Fruit fly (Drosophila melanogaster): ENCODE data around the gene CG9360.

The CG9360 gene

DNA sequence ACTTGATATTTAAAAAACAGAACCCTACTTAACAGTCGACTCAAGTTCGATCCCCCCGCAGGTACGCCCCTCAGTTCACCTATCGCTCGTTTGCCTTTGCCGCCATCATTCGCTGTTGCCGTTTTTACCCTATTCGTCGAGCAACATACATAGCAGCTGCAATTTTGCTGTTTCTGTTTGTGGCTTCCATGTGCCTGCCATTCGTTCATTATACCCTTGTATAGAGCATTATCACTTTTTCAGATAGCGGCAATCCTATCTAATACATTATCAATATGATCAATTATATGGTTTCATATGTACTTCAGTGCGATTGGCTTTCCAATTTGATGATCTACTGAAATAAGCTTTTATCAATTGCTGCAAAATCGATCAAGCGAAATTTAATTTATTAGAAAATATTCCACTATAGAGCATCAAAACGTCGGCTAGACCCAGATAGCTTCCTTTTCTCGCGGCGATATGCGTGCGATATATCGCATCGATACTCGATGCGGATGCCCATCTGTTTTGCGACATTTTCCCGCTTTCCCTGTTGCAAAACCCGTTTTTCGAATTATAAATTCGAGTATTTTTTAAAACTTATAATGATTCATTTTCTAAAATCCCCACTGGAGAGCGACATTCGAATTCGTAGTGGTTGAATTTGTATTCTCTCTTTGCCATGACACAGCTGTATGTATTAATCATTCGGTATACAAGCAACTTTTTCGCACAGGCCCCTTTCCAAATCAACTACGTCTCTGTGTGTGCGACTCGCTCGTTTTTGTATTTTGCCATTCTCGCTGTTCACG lies 48.3 kb downstream of the CG9360 start (continued):
- TF ChIP-seq topi (GFP tag; optimal IDR thresholded peaks at IDR 0.05) (peak; percentile 93), lz (GFP tag; optimal IDR thresholded peaks at IDR 0.05) (peak; percentile 90), Hr39 (GFP tag; optimal IDR thresholded peaks at IDR 0.05) (peak; percentile 90), net (GFP tag; optimal IDR thresholded peaks at IDR 0.05) (peak; percentile 92), Ets96B (tag; optimal IDR thresholded peaks at IDR 0.05) (peak; percentile 93), fd85E (GFP tag; optimal IDR thresholded peaks at IDR 0.05) (peak; percentile 69), acj6 (GFP tag; optimal IDR thresholded peaks at IDR 0.05) (peak; percentile 87), CG3919 (GFP tag; optimal IDR thresholded peaks at IDR 0.05) (peak; percentile 89), achi (GFP tag; optimal IDR thresholded peaks at IDR 0.05) (peak; percentile 82), fd59A (GFP tag; optimal IDR thresholded peaks at IDR 0.05) (peak; percentile 86)

DNA sequence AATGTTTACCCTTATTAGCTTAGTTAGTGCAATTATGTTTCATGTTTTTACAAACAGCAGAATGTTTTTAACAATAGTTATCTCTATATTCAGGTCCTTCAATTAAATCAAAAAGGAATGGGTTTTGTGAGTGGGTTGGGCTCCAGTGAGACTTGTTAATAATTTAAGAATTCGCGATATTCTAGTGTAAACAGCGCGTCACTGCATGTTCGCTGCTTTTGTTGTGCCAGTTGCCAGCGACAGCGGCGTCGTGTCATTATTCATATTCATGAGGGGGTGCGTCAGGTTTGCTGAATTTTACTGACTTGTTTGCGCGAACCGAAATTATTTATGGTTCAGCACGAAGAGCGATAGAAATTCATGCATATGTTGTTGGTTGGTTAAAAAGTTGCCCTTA lies 49.1 kb downstream of the CG9360 start, which contains the start of gene Amun:
TSS of gene Amun (minus strand) at position 303 of the 397 bp plus-strand sequence.
- peak; percentile 63 for TF ChIP-seq Smox (GFP tag; optimal IDR thresholded peaks at IDR 0.05)
- no peak for TF ChIP-seq Sox15 (GFP tag; optimal IDR thresholded peaks at IDR 0.05)
- TF ChIP-seq CG11294 (GFP tag; IDR thresholded peaks at IDR 0.05): no peak; the same call in 1 of the 2 replicates
- no peak for TF ChIP-seq CG6854 (GFP tag; optimal IDR thresholded peaks at IDR 0.05)
- TF ChIP-seq acj6 (GFP tag; optimal IDR thresholded peaks at IDR 0.05): peak; percentile 57
- peak; percentile 52 for TF ChIP-seq pdm3 (GFP tag; optimal IDR thresholded peaks at IDR 0.05)
- TF ChIP-seq CG10669 (GFP tag; optimal IDR thresholded peaks at IDR 0.05): peak; percentile 51
- TF ChIP-seq CG7368 (GFP tag; optimal IDR thresholded peaks at IDR 0.05): peak; percentile 50
- no peak for TF ChIP-seq CG1621 (tag; optimal IDR thresholded peaks at IDR 0.05)
- peak; percentile 22 for TF ChIP-seq Ets21C (GFP tag; optimal IDR thresholded peaks at IDR 0.05)
- TF ChIP-seq fkh (GFP tag; optimal IDR thresholded peaks at IDR 0.05): peak; percentile 62
- peak; percentile 36 for TF ChIP-seq CG6808 (GFP tag; optimal IDR thresholded peaks at IDR 0.05)
- peak; percentile 48 for TF ChIP-seq lz (GFP tag; optimal IDR thresholded peaks at IDR 0.05)
- TF ChIP-seq CG8319 (GFP tag; optimal IDR thresholded peaks at IDR 0.05): no peak
- peak; percentile 36 for TF ChIP-seq Eip75B (GFP tag; optimal IDR thresholded peaks at IDR 0.05)
- TF ChIP-seq topi (GFP tag; optimal IDR thresholded peaks at IDR 0.05): peak; percentile 39
- peak; percentile 62 for TF ChIP-seq esn (GFP tag; optimal IDR thresholded peaks at IDR 0.05)
- peak; percentile 18; the same call in 1 of the 2 replicates for TF ChIP-seq CG15336 (GFP tag; IDR thresholded peaks at IDR 0.05)
- peak; percentile 38 for TF ChIP-seq dsx (GFP tag; optimal IDR thresholded peaks at IDR 0.05; ENCODE audit: poor library complexity, severe bottlenecking)
- no peak for TF ChIP-seq CG9139 (GFP tag; optimal IDR thresholded peaks at IDR 0.05)
- TF ChIP-seq spab (GFP tag; optimal IDR thresholded peaks at IDR 0.05): peak; percentile 6
- peak; percentile 33 for TF ChIP-seq CG6276 (GFP tag; optimal IDR thresholded peaks at IDR 0.05)
- TF ChIP-seq cyc (GFP tag; optimal IDR thresholded peaks at IDR 0.05): peak; percentile 25
- peak; percentile 53 for TF ChIP-seq OdsH (GFP tag; optimal IDR thresholded peaks at IDR 0.05)
- TF ChIP-seq Hr39 (GFP tag; optimal IDR thresholded peaks at IDR 0.05): peak; percentile 63
- TF ChIP-seq CG6792 (GFP tag; optimal IDR thresholded peaks at IDR 0.05): peak; percentile 43
- TF ChIP-seq achi (GFP tag; optimal IDR thresholded peaks at IDR 0.05): peak; percentile 11
- TF ChIP-seq CG31627 (GFP tag; optimal IDR thresholded peaks at IDR 0.05): peak; percentile 62
- 0 out of 3 replicates have a peak, but pooled peaks have one; percentile 20 for TF ChIP-seq CG8119 (GFP tag; IDR thresholded peaks at IDR 0.05)
- peak; percentile 41 for TF ChIP-seq vri (GFP tag; optimal IDR thresholded peaks at IDR 0.05)
- peak; percentile 44 for TF ChIP-seq net (GFP tag; optimal IDR thresholded peaks at IDR 0.05)
- peak; percentile 41 for TF ChIP-seq svp (GFP tag)
- no peak for TF ChIP-seq CG16779 (tag; optimal IDR thresholded peaks at IDR 0.05)
- TF ChIP-seq CG3919 (GFP tag; optimal IDR thresholded peaks at IDR 0.05): peak; percentile 26
- no peak for TF ChIP-seq fd85E (GFP tag; optimal IDR thresholded peaks at IDR 0.05)
- peak; percentile 59 for TF ChIP-seq Eip78C (GFP tag)
- peak; percentile 5 for TF ChIP-seq Hr4 (GFP tag; optimal IDR thresholded peaks at IDR 0.05)
- TF ChIP-seq Sox14 (GFP tag; optimal IDR thresholded peaks at IDR 0.05): peak; percentile 43
- TF ChIP-seq CG3032 (tag; optimal IDR thresholded peaks at IDR 0.05): peak; percentile 42
- no peak for TF ChIP-seq CG11762 (GFP tag; optimal IDR thresholded peaks at IDR 0.05; ENCODE audit: insufficient read depth)
- TF ChIP-seq CG34406 (GFP tag; optimal IDR thresholded peaks at IDR 0.05): no peak
- TF ChIP-seq fd59A (GFP tag; optimal IDR thresholded peaks at IDR 0.05): peak; percentile 26
- peak; percentile 64 for TF ChIP-seq CG32006 (GFP tag; optimal IDR thresholded peaks at IDR 0.05)
- TF ChIP-seq Met (GFP tag; optimal IDR thresholded peaks at IDR 0.05): peak; percentile 40
- peak; percentile 7 for TF ChIP-seq CG11902 (GFP tag; optimal IDR thresholded peaks at IDR 0.05)
- peak; percentile 16 for TF ChIP-seq CG4318 (GFP tag; optimal IDR thresholded peaks at IDR 0.05)
